Fruit fly (Drosophila melanogaster) whole organism, prepupa: ENCODE measurements around the gene Syn.
A peak's percentile ranks its signal among the peaks of the same experiment; 100 is the strongest.

Experiments
- Blimp-1 ChIP-seq: fragments of 200-800 bp; sonication (Bioruptor generic); optimal IDR thresholded peaks from 3 replicates; lab custom pipeline; 2017; ENCODE audit warnings: missing biosample characterization, missing genetic modification characterization, mild to moderate bottlenecking, moderate library complexity, missing genetic modification reagents
- CG10631 ChIP-seq: fragments of 200-800 bp; sonication (Bioruptor generic); optimal IDR thresholded peaks from 2 replicates; lab custom pipeline; 2016; ENCODE audit warnings: missing biosample characterization, missing genetic modification characterization
- CG11294 ChIP-seq: fragments of 200-800 bp; sonication (Bioruptor generic); IDR thresholded peaks from 2 replicates; pipeline ENCODE4 v1.3.6; 2022; ENCODE audit warnings: missing biosample characterization, missing genetic modification characterization
- CG15336 ChIP-seq: fragments of 200-800 bp; sonication (Bioruptor generic); IDR thresholded peaks from 2 replicates; pipeline ENCODE4 v1.3.6; 2022; ENCODE audit warnings: missing biosample characterization, missing genetic modification characterization
- CG16779 ChIP-seq: fragments of 200-800 bp; sonication (Bioruptor generic); optimal IDR thresholded peaks from 3 replicates; lab custom pipeline; 2017; ENCODE audit warnings: missing biosample characterization, mild to moderate bottlenecking, missing genetic modification characterization
- CG31627 ChIP-seq: fragments of 200-800 bp; sonication (Bioruptor generic); optimal IDR thresholded peaks from 3 replicates; lab custom pipeline; 2016; ENCODE audit warnings: missing biosample characterization, missing genetic modification characterization
- CG32006 ChIP-seq: fragments of 200-800 bp; sonication (Bioruptor generic); optimal IDR thresholded peaks from 3 replicates; lab custom pipeline; 2017; ENCODE audit warnings: missing biosample characterization, mild to moderate bottlenecking, missing genetic modification characterization
- CG34406 ChIP-seq: fragments of 200-800 bp; sonication (Bioruptor generic); optimal IDR thresholded peaks from 3 replicates; lab custom pipeline; 2016; ENCODE audit warnings: missing biosample characterization, missing genetic modification characterization
- CG4318 ChIP-seq: fragments of 200-800 bp; sonication (Bioruptor generic); optimal IDR thresholded peaks from 3 replicates; lab custom pipeline; 2017; ENCODE audit warnings: missing biosample characterization, mild to moderate bottlenecking, missing genetic modification characterization
- CG6163 ChIP-seq: fragments of 200-800 bp; sonication (Bioruptor generic); IDR thresholded peaks from 3 replicates; pipeline ENCODE4 v1.3.6; 2022; ENCODE audit warnings: missing biosample characterization, missing genetic modification characterization
- CG6276 ChIP-seq: fragments of 200-800 bp; sonication (Bioruptor generic); optimal IDR thresholded peaks from 2 replicates; lab custom pipeline; 2017; ENCODE audit warnings: missing biosample characterization, mild to moderate bottlenecking, missing genetic modification characterization
- CG6792 ChIP-seq: fragments of 200-800 bp; sonication (Bioruptor generic); optimal IDR thresholded peaks from 3 replicates; lab custom pipeline; 2016; ENCODE audit warnings: missing biosample characterization, missing genetic modification characterization
- CG6808 ChIP-seq: fragments of 200-800 bp; sonication (Bioruptor generic); optimal IDR thresholded peaks from 3 replicates; lab custom pipeline; 2017; ENCODE audit warnings: missing biosample characterization, missing genetic modification characterization, mild to moderate bottlenecking, moderate library complexity, missing genetic modification reagents
- CG6854 ChIP-seq: fragments of 200-800 bp; sonication (Bioruptor generic); optimal IDR thresholded peaks from 2 replicates; lab custom pipeline; 2017; ENCODE audit warnings: missing biosample characterization, mild to moderate bottlenecking, missing genetic modification characterization
- CG7368 ChIP-seq: fragments of 200-800 bp; sonication (Bioruptor generic); optimal IDR thresholded peaks from 3 replicates; lab custom pipeline; 2016; ENCODE audit warnings: missing biosample characterization, missing genetic modification characterization
- CG8119 ChIP-seq: fragments of 200-800 bp; sonication (Bioruptor generic); IDR thresholded peaks from 3 replicates; pipeline ENCODE4 v1.3.6; 2022; ENCODE audit warnings: missing biosample characterization, missing genetic modification characterization
- CG8632 ChIP-seq: fragments of 200-800 bp; sonication (Bioruptor generic); optimal IDR thresholded peaks from 3 replicates; lab custom pipeline; 2016; ENCODE audit warnings: missing biosample characterization, missing genetic modification characterization
- CG9139 ChIP-seq: fragments of 200-800 bp; sonication (Bioruptor generic); optimal IDR thresholded peaks from 3 replicates; lab custom pipeline; 2017; ENCODE audit warnings: missing biosample characterization, mild to moderate bottlenecking, missing genetic modification characterization
- Eip75B ChIP-seq: fragments of 200-800 bp; sonication (Bioruptor generic); optimal IDR thresholded peaks from 3 replicates; lab custom pipeline; 2016; ENCODE audit warnings: missing biosample characterization, missing genetic modification characterization
- Eip78C ChIP-seq: fragments of 200-800 bp; sonication (Bioruptor generic); peaks from one replicate; lab custom pipeline; 2016; ENCODE audit warnings: missing biosample characterization, missing genetic modification characterization
- Eip93F ChIP-seq: fragments of 200-800 bp; sonication (Bioruptor generic); optimal IDR thresholded peaks from 2 replicates; lab custom pipeline; 2016; ENCODE audit warnings: missing biosample characterization, mild to moderate bottlenecking, missing genetic modification characterization
- Ets21C ChIP-seq: fragments of 200-800 bp; sonication (Bioruptor generic); optimal IDR thresholded peaks from 3 replicates; lab custom pipeline; 2016; ENCODE audit warnings: missing biosample characterization, missing genetic modification characterization
- Ets96B ChIP-seq: fragments of 200-800 bp; optimal IDR thresholded peaks from 2 replicates; lab custom pipeline; 2019; ENCODE audit warnings: missing biosample characterization, mild to moderate bottlenecking, missing genetic modification characterization, moderate library complexity
- Gug ChIP-seq: fragments of 200-800 bp; sonication (Bioruptor generic); IDR thresholded peaks from 2 replicates; pipeline ENCODE4 v1.3.6; 2022; ENCODE audit warnings: missing biosample characterization, missing genetic modification characterization
- Hr38 ChIP-seq: sonication (Bioruptor generic); optimal IDR thresholded peaks from 2 replicates; lab custom pipeline; 2016; ENCODE audit warnings: missing biosample characterization, missing genetic modification characterization
- Hr39 ChIP-seq: fragments of 200-800 bp; sonication (Bioruptor generic); optimal IDR thresholded peaks from 2 replicates; lab custom pipeline; 2016; ENCODE audit warnings: missing biosample characterization, missing genetic modification characterization
- Hr4 ChIP-seq: fragments of 200-800 bp; sonication (Bioruptor generic); optimal IDR thresholded peaks from 3 replicates; lab custom pipeline; 2016; ENCODE audit warnings: missing biosample characterization, missing genetic modification characterization
- Met ChIP-seq: fragments of 200-800 bp; sonication (Bioruptor generic); optimal IDR thresholded peaks from 3 replicates; lab custom pipeline; 2016; ENCODE audit warnings: missing biosample characterization, missing genetic modification characterization
- Sox14 ChIP-seq: fragments of 200-800 bp; sonication (Bioruptor generic); optimal IDR thresholded peaks from 3 replicates; lab custom pipeline; 2016; ENCODE audit warnings: missing biosample characterization, missing genetic modification characterization
- Sox15 ChIP-seq: fragments of 200-800 bp; sonication (Bioruptor generic); optimal IDR thresholded peaks from 3 replicates; lab custom pipeline; 2016; ENCODE audit warnings: missing biosample characterization, missing genetic modification characterization
- achi ChIP-seq: fragments of 200-800 bp; sonication (Bioruptor generic); optimal IDR thresholded peaks from 3 replicates; lab custom pipeline; 2016; ENCODE audit warnings: missing biosample characterization, missing genetic modification characterization
- acj6 ChIP-seq: fragments of 200-800 bp; sonication (Bioruptor generic); optimal IDR thresholded peaks from 3 replicates; lab custom pipeline; 2016; ENCODE audit warnings: missing biosample characterization, missing genetic modification characterization
- cyc ChIP-seq: fragments of 200-800 bp; sonication (Bioruptor generic); optimal IDR thresholded peaks from 3 replicates; lab custom pipeline; 2016; ENCODE audit warnings: missing biosample characterization, missing genetic modification characterization
- esn ChIP-seq: fragments of 200-800 bp; sonication (Bioruptor generic); optimal IDR thresholded peaks from 2 replicates; lab custom pipeline; 2016; ENCODE audit warnings: missing biosample characterization, mild to moderate bottlenecking, missing genetic modification characterization, moderate library complexity
- fd59A ChIP-seq: fragments of 200-800 bp; sonication (Bioruptor generic); optimal IDR thresholded peaks from 2 replicates; lab custom pipeline; 2017; ENCODE audit warnings: missing biosample characterization, mild to moderate bottlenecking, missing genetic modification characterization, missing genetic modification reagents
- fkh ChIP-seq: fragments of 200-800 bp; sonication (Bioruptor generic); optimal IDR thresholded peaks from 3 replicates; lab custom pipeline; 2017; ENCODE audit warnings: missing biosample characterization, mild to moderate bottlenecking, missing genetic modification characterization, moderate library complexity
- lz ChIP-seq: fragments of 200-800 bp; sonication (Bioruptor generic); optimal IDR thresholded peaks from 3 replicates; lab custom pipeline; 2016; ENCODE audit warnings: missing biosample characterization, missing genetic modification characterization
- net ChIP-seq: fragments of 200-800 bp; sonication (Bioruptor generic); optimal IDR thresholded peaks from 3 replicates; lab custom pipeline; 2016; ENCODE audit warnings: missing biosample characterization, missing genetic modification characterization
- spab ChIP-seq: fragments of 200-800 bp; sonication (Bioruptor generic); optimal IDR thresholded peaks from 2 replicates; lab custom pipeline; 2017; ENCODE audit warnings: missing biosample characterization, mild to moderate bottlenecking, missing genetic modification characterization, missing genetic modification reagents
- ss ChIP-seq, 2 experiments: fragments of 200-800 bp; sonication (Bioruptor generic); optimal IDR thresholded peaks; 2 replicates in 1 of 2; 3 replicates in 1 of 2; lab custom pipeline; 2017 to 2018; ENCODE audit warnings: mild to moderate bottlenecking in 2 of 2, missing biosample characterization in 2 of 2, missing genetic modification characterization in 2 of 2, moderate library complexity in 1 of 2
- svp ChIP-seq: fragments of 200-800 bp; sonication (Bioruptor generic); peaks from one replicate; lab custom pipeline; 2016; ENCODE audit warnings: missing biosample characterization, missing genetic modification characterization
- vri ChIP-seq: fragments of 200-800 bp; sonication (Bioruptor generic); optimal IDR thresholded peaks from 3 replicates; lab custom pipeline; 2016; ENCODE audit warnings: missing biosample characterization, mild to moderate bottlenecking, missing genetic modification characterization

Syn gene

dm6 chr3R:10168483-10169064 is 21.9 kb upstream of the Syn start (continued):
- TF ChIP-seq CG16779 (tag; lab: Kevin White, UChicago), result peak; percentile 14
- TF ChIP-seq CG6276 (GFP tag; lab: Kevin White, UChicago), result no peak
- TF ChIP-seq CG6792 (GFP tag; lab: Kevin White, UChicago), result peak; percentile 43
- peak; percentile 62 for TF ChIP-seq CG8632 (GFP tag; lab: Kevin White, UChicago)
- peak; percentile 60 for TF ChIP-seq CG31627 (GFP tag; lab: Kevin White, UChicago)
- peak; percentile 13 for TF ChIP-seq net
- no peak for TF ChIP-seq Blimp-1 (GFP tag; lab: Kevin White, UChicago)
- TF ChIP-seq Eip75B (GFP tag; lab: Kevin White, UChicago), result peak; percentile 16
- TF ChIP-seq Hr38 (GFP tag; lab: Kevin White, UChicago), result no peak
- TF ChIP-seq fd59A, result no peak
- no peak for TF ChIP-seq spab (GFP tag; lab: Kevin White, UChicago)
- TF ChIP-seq vri, result peak; percentile 19
- TF ChIP-seq CG32006, result no peak
- TF ChIP-seq Eip93F, result no peak
- TF ChIP-seq CG11294 (GFP tag; lab: Robert Waterston, UW), result no peak

dm6 chr3R:10169124-10169766 is 21.2 kb upstream of the Syn start:
- TF ChIP-seq esn (GFP tag; lab: Kevin White, UChicago), result peak; percentile 16
- TF ChIP-seq fd59A, result no peak
- TF ChIP-seq Hr4 (GFP tag; lab: Kevin White, UChicago), result peak; percentile 9
- TF ChIP-seq CG6854 (GFP tag; lab: Kevin White, UChicago), result peak; percentile 29
- TF ChIP-seq CG6163, result 0 out of 3 replicates have a peak, but pooled peaks have one; percentile 8
- no peak for TF ChIP-seq Met
- no peak for TF ChIP-seq CG15336 (GFP tag; lab: Robert Waterston, UW)
- no peak for TF ChIP-seq CG32006
- peak; percentile 44 for TF ChIP-seq fkh (GFP tag; lab: Kevin White, UChicago)

dm6 chr3R:10170356-10170876 is 20.1 kb upstream of the Syn start, which contains the start of gene Best1:
Gene Best1 (minus strand): TSS chr3R:10170487.
- peak; percentile 96 for TF ChIP-seq CG34406 (GFP tag; lab: Kevin White, UChicago)
- TF ChIP-seq CG6163, result peak; percentile 96
- peak; percentile 91 for TF ChIP-seq Met
- TF ChIP-seq Ets21C (GFP tag; lab: Kevin White, UChicago), result peak; percentile 70
- TF ChIP-seq CG10631 (GFP tag; lab: Kevin White, UChicago), result peak; percentile 93
- peak; percentile 73 for TF ChIP-seq Eip93F
- peak; percentile 91 for TF ChIP-seq net
- TF ChIP-seq CG9139, result peak; percentile 83
- peak; percentile 80 for TF ChIP-seq fkh (GFP tag; lab: Kevin White, UChicago)
- TF ChIP-seq Sox15 (GFP tag; lab: Kevin White, UChicago), result peak; percentile 70
- peak; percentile 87 for TF ChIP-seq Sox14 (GFP tag; lab: Kevin White, UChicago)
- peak; percentile 95 for TF ChIP-seq esn (GFP tag; lab: Kevin White, UChicago)
- TF ChIP-seq lz, result peak; percentile 89
- peak; percentile 84 for TF ChIP-seq CG6808
- peak; percentile 94 for TF ChIP-seq achi (GFP tag; lab: Kevin White, UChicago)
- peak; percentile 92 for TF ChIP-seq CG6276 (GFP tag; lab: Kevin White, UChicago)
- TF ChIP-seq fd59A, result peak; percentile 69
- peak; percentile 82 for TF ChIP-seq spab (GFP tag; lab: Kevin White, UChicago)
- peak; percentile 96 for TF ChIP-seq CG6854 (GFP tag; lab: Kevin White, UChicago)
- peak; percentile 80 for TF ChIP-seq CG4318 (GFP tag; lab: Kevin White, UChicago)
- peak; percentile 85 for TF ChIP-seq vri
- peak; percentile 82 for TF ChIP-seq CG7368 (GFP tag; lab: Kevin White, UChicago)
- peak; percentile 95 for TF ChIP-seq svp (GFP tag; lab: Kevin White, UChicago)
- peak; percentile 89 for TF ChIP-seq Gug (GFP tag; lab: Robert Waterston, UW)
- TF ChIP-seq Hr38 (GFP tag; lab: Kevin White, UChicago), result no peak
- TF ChIP-seq acj6 (GFP tag; lab: Kevin White, UChicago), result peak; percentile 90
- peak; percentile 84 for TF ChIP-seq CG11294 (GFP tag; lab: Robert Waterston, UW)
- TF ChIP-seq CG32006, result peak; percentile 91
- TF ChIP-seq cyc, result peak; percentile 85
- TF ChIP-seq CG8632 (GFP tag; lab: Kevin White, UChicago), result peak; percentile 95
- TF ChIP-seq Eip75B (GFP tag; lab: Kevin White, UChicago), result peak; percentile 81
- TF ChIP-seq CG6792 (GFP tag; lab: Kevin White, UChicago), result peak; percentile 92
- TF ChIP-seq CG16779 (tag; lab: Kevin White, UChicago), result peak; percentile 93
- TF ChIP-seq CG8119, result peak; percentile 93
- TF ChIP-seq Hr39, result peak; percentile 77
- peak; percentile 86 to 91 for TF ChIP-seq ss (GFP tag; optimal IDR thresholded peaks at IDR 0.05; lab: Kevin White, UChicago)
- TF ChIP-seq Eip78C (GFP tag; lab: Kevin White, UChicago), result peak; percentile 96
- peak; percentile 85 for TF ChIP-seq Ets96B (tag; lab: Kevin White, UChicago)
